Worm (Caenorhabditis elegans): Measurements from ENCODE around the gene str-68.

Gene str-68

ce11 chrV:3127670-3128069 lies 20.3 kb upstream of the str-68 start, which contains the start of gene Y73C8C.10:
TSS of gene Y73C8C.10 (minus strand) at chrV:3127770.
- TF ChIP-seq pat-9 (tag; optimal IDR thresholded peaks at IDR 0.05) (no peak), pag-3 (tag; optimal IDR thresholded peaks at IDR 0.05; ENCODE audit: borderline replicate concordance) (no peak), sdc-2 (tag; optimal IDR thresholded peaks at IDR 0.05) (no peak), odd-2 (tag; optimal IDR thresholded peaks at IDR 0.05) (no peak), ceh-9 (tag; optimal IDR thresholded peaks at IDR 0.05) (no peak), K02D7.2 (tag; optimal IDR thresholded peaks at IDR 0.05) (no peak), fkh-10 (GFP tag; optimal IDR thresholded peaks at IDR 0.05) (no peak), hlh-13 (GFP tag; optimal IDR thresholded peaks at IDR 0.05) (no peak), ceh-24 (tag; optimal IDR thresholded peaks at IDR 0.05) (no peak), nfya-1 (tag; optimal IDR thresholded peaks at IDR 0.05) (no peak), ceh-22 (tag; optimal IDR thresholded peaks at IDR 0.05) (no peak), lin-11 (tag; optimal IDR thresholded peaks at IDR 0.05) (no peak), ref-2 (tag; optimal IDR thresholded peaks at IDR 0.05) (no peak), Y22D7AL.16 (tag; optimal IDR thresholded peaks at IDR 0.05) (no peak), tbx-7 (tag; optimal IDR thresholded peaks at IDR 0.05) (no peak), zip-5 (tag; optimal IDR thresholded peaks at IDR 0.05) (no peak), ets-4 (tag; optimal IDR thresholded peaks at IDR 0.05) (no peak), sox-2 (GFP tag; IDR thresholded peaks at IDR 0.05) (no peak)

- TF ChIP-seq ets-4 (tag; optimal IDR thresholded peaks at IDR 0.05) (no peak), ama-1 (optimal IDR thresholded peaks at IDR 0.05) (no peak), C08G9.2 (tag; optimal IDR thresholded peaks at IDR 0.05) (no peak), eyg-1 (tag; optimal IDR thresholded peaks at IDR 0.05) (no peak), K09A11.1 (tag; optimal IDR thresholded peaks at IDR 0.05; ENCODE audit: insufficient read depth) (no peak)
Measured at ce11 chrV:3124912-3125311, 17.6 kb upstream of the str-68 start, which contains the start of gene Y73C8C.12. TSS of gene Y73C8C.12 (plus strand) at chrV:3125212.

ce11 chrV:3122403-3122802 lies 15.1 kb upstream of the str-68 start:
- TF ChIP-seq dmd-4 (tag; optimal IDR thresholded peaks at IDR 0.05; ENCODE audit: borderline replicate concordance): no peak
- TF ChIP-seq pat-9 (tag; optimal IDR thresholded peaks at IDR 0.05): no peak
- TF ChIP-seq unc-55 (GFP tag; optimal IDR thresholded peaks at IDR 0.05): no peak
- no peak for TF ChIP-seq che-1 (tag; optimal IDR thresholded peaks at IDR 0.05)
- no peak for TF ChIP-seq mec-3 (tag; optimal IDR thresholded peaks at IDR 0.05; ENCODE audit: borderline replicate concordance)

- TF ChIP-seq pax-1 (tag; optimal IDR thresholded peaks at IDR 0.05) (no peak), lin-11 (tag; optimal IDR thresholded peaks at IDR 0.05) (no peak), K02D7.2 (tag; optimal IDR thresholded peaks at IDR 0.05) (no peak), ceh-31 (tag; optimal IDR thresholded peaks at IDR 0.05) (no peak), gmeb-2 (tag; optimal IDR thresholded peaks at IDR 0.05) (no peak), pha-2 (tag; optimal IDR thresholded peaks at IDR 0.05) (no peak), syd-9 (tag; optimal IDR thresholded peaks at IDR 0.05) (no peak), ahr-1 (tag; optimal IDR thresholded peaks at IDR 0.05) (no peak), rnt-1 (tag; optimal IDR thresholded peaks at IDR 0.05) (no peak), sox-2 (GFP tag; IDR thresholded peaks at IDR 0.05) (no peak), pros-1 (tag; optimal IDR thresholded peaks at IDR 0.05) (no peak), ref-2 (tag; optimal IDR thresholded peaks at IDR 0.05) (no peak), ceh-45 (GFP tag; IDR thresholded peaks at IDR 0.05) (no peak), ceh-14 (tag; optimal IDR thresholded peaks at IDR 0.05) (no peak), ets-4 (tag; optimal IDR thresholded peaks at IDR 0.05) (no peak), pat-9 (tag; optimal IDR thresholded peaks at IDR 0.05) (no peak), hlh-8 (tag; optimal IDR thresholded peaks at IDR 0.05) (no peak), sdc-2 (tag; optimal IDR thresholded peaks at IDR 0.05) (no peak), ceh-48 (tag; optimal IDR thresholded peaks at IDR 0.05) (no peak)
Measured at ce11 chrV:3121743-3122142, 14.4 kb upstream of the str-68 start, which contains the start of gene srt-56. TSS of gene srt-56 (minus strand) at chrV:3121843.

All from whole organism, late embryonic.